Fruit fly (Drosophila melanogaster) whole organism, embryonic: ENCODE data around the gene CG15358.

Source experiments
- B-H2 ChIP-seq: fragments of 200-800 bp; sonication (Bioruptor generic); optimal IDR thresholded peaks from 2 replicates; lab custom pipeline; 2018; ENCODE audit warnings: missing biosample characterization, mild to moderate bottlenecking, missing genetic modification characterization
- Bgb ChIP-seq: fragments of 200-800 bp; sonication (Bioruptor generic); IDR thresholded peaks from 2 replicates; pipeline ENCODE4 v1.3.6; 2022; ENCODE audit warnings: missing biosample characterization, missing genetic modification characterization; ENCODE audit not compliant: partially characterized antibody
- Blimp-1 ChIP-seq: fragments of 200-800 bp; sonication (Bioruptor generic); optimal IDR thresholded peaks from 3 replicates; lab custom pipeline; 2018; ENCODE audit warnings: missing biosample characterization, missing genetic modification characterization, mild to moderate bottlenecking, moderate library complexity, missing genetic modification reagents
- CG13123 ChIP-seq: fragments of 200-800 bp; sonication (Bioruptor generic); optimal IDR thresholded peaks from 2 replicates; lab custom pipeline; 2016; ENCODE audit warnings: missing biosample characterization, missing genetic modification characterization
- CG15073 ChIP-seq: fragments of 200-800 bp; sonication (Bioruptor generic); optimal IDR thresholded peaks from 2 replicates; lab custom pipeline; 2016; ENCODE audit warnings: missing biosample characterization, missing genetic modification characterization
- CG15269 ChIP-seq: fragments of 200-800 bp; sonication (Bioruptor generic); optimal IDR thresholded peaks from 2 replicates; lab custom pipeline; 2018; ENCODE audit warnings: missing biosample characterization, mild to moderate bottlenecking, missing genetic modification characterization, moderate library complexity
- CG15696 ChIP-seq: fragments of 200-800 bp; sonication (Bioruptor generic); optimal IDR thresholded peaks from 2 replicates; lab custom pipeline; 2019; ENCODE audit warnings: missing biosample characterization, mild to moderate bottlenecking, missing genetic modification characterization, moderate library complexity
- CG16863 ChIP-seq: fragments of 200-800 bp; sonication (Bioruptor generic); optimal IDR thresholded peaks from 3 replicates; lab custom pipeline; 2016; ENCODE audit warnings: missing biosample characterization, missing genetic modification characterization
- CG17328 ChIP-seq: fragments of 200-800 bp; sonication (Bioruptor generic); IDR thresholded peaks from 2 replicates; pipeline ENCODE4 v1.3.6; 2022; ENCODE audit warnings: missing biosample characterization, missing genetic modification characterization
- CG1792 ChIP-seq: fragments of 200-800 bp; sonication (Bioruptor generic); optimal IDR thresholded peaks from 2 replicates; lab custom pipeline; 2016; ENCODE audit warnings: missing biosample characterization, missing genetic modification characterization
- CG2678 ChIP-seq: fragments of 200-800 bp; sonication (Bioruptor generic); optimal IDR thresholded peaks from 3 replicates; lab custom pipeline; 2019; ENCODE audit warnings: missing biosample characterization, mild to moderate bottlenecking, missing genetic modification characterization, moderate library complexity
- CG30020 ChIP-seq: fragments of 200-800 bp; optimal IDR thresholded peaks from 2 replicates; lab custom pipeline; 2019; ENCODE audit warnings: missing biosample characterization, mild to moderate bottlenecking, missing genetic modification characterization, moderate library complexity
- CG30431 ChIP-seq: fragments of 200-800 bp; sonication (Bioruptor generic); optimal IDR thresholded peaks from 2 replicates; lab custom pipeline; 2017; ENCODE audit warnings: missing biosample characterization, missing genetic modification characterization
- CG31441 ChIP-seq: fragments of 200-800 bp; sonication (Bioruptor generic); IDR thresholded peaks from 2 replicates; pipeline ENCODE4 v1.3.6; 2022; ENCODE audit warnings: missing biosample characterization, missing genetic modification characterization
- CG3163 ChIP-seq: fragments of 200-800 bp; sonication (Bioruptor generic); optimal IDR thresholded peaks from 3 replicates; lab custom pipeline; 2016; ENCODE audit warnings: missing biosample characterization, missing genetic modification characterization
- CG32532 ChIP-seq: fragments of 200-800 bp; sonication (Bioruptor generic); IDR thresholded peaks from 2 replicates; pipeline ENCODE4 v1.3.6; 2022; ENCODE audit warnings: missing biosample characterization, missing genetic modification characterization
- CG4328 ChIP-seq: fragments of 200-800 bp; sonication (Bioruptor generic); optimal IDR thresholded peaks from 3 replicates; lab custom pipeline; 2017; ENCODE audit warnings: missing biosample characterization, missing genetic modification reagents, missing genetic modification characterization
- CG6854 ChIP-seq: fragments of 200-800 bp; sonication (Bioruptor generic); optimal IDR thresholded peaks from 3 replicates; lab custom pipeline; 2017; ENCODE audit warnings: missing biosample characterization, mild to moderate bottlenecking, missing genetic modification characterization
- CG7357 ChIP-seq: fragments of 200-800 bp; sonication (Bioruptor generic); IDR thresholded peaks from 3 replicates; pipeline ENCODE4 v1.3.6; 2022; ENCODE audit warnings: missing biosample characterization, missing genetic modification characterization
- CG8281 ChIP-seq: fragments of 200-800 bp; sonication (Bioruptor generic); optimal IDR thresholded peaks from 2 replicates; lab custom pipeline; 2018; ENCODE audit warnings: missing biosample characterization, mild to moderate bottlenecking, missing genetic modification characterization, moderate library complexity
- CG9215 ChIP-seq: fragments of 200-800 bp; sonication (Bioruptor generic); IDR thresholded peaks from 2 replicates; pipeline ENCODE4 v1.3.6; 2022; ENCODE audit warnings: missing biosample characterization, missing genetic modification characterization
- CG9727 ChIP-seq: fragments of 200-800 bp; sonication (Bioruptor generic); optimal IDR thresholded peaks from 3 replicates; lab custom pipeline; 2017; ENCODE audit warnings: missing biosample characterization, mild to moderate bottlenecking, missing genetic modification characterization
- CG9932 ChIP-seq: fragments of 200-800 bp; sonication (Bioruptor generic); IDR thresholded peaks from 2 replicates; pipeline ENCODE4 v1.3.6; 2022; ENCODE audit warnings: missing biosample characterization, missing genetic modification characterization
- D19A ChIP-seq: fragments of 200-800 bp; optimal IDR thresholded peaks from 3 replicates; lab custom pipeline; 2019; ENCODE audit warnings: missing biosample characterization, mild to moderate bottlenecking, missing genetic modification characterization, moderate library complexity
- Eip74EF ChIP-seq, 2 experiments: fragments of 200-800 bp in 1 of 2; fragments of >200 bp in 1 of 2; sonication (Bioruptor generic) in 1 of 2; optimal IDR thresholded peaks; 2 replicates each; lab custom pipeline; 2017 to 2019; ENCODE audit warnings: missing biosample characterization in 2 of 2, missing genetic modification characterization in 2 of 2, mild to moderate bottlenecking in 1 of 2, moderate library complexity in 1 of 2
- HLH3B ChIP-seq: fragments of 200-800 bp; sonication (Bioruptor generic); IDR thresholded peaks from 2 replicates; pipeline ENCODE4 v1.3.6; 2022; ENCODE audit warnings: missing biosample characterization, missing genetic modification characterization
- Hr39 ChIP-seq: fragments of >200 bp; optimal IDR thresholded peaks from 2 replicates; lab custom pipeline; 2017
- Lim3 ChIP-seq: fragments of 200-800 bp; sonication (Bioruptor generic); IDR thresholded peaks from 2 replicates; pipeline ENCODE4 v1.3.6; 2022; ENCODE audit warnings: missing biosample characterization, missing genetic modification characterization
- NC2β ChIP-seq: fragments of 200-800 bp; sonication (Bioruptor generic); optimal IDR thresholded peaks from 2 replicates; lab custom pipeline; 2016; ENCODE audit warnings: missing biosample characterization, missing genetic modification characterization
- Pdp1 ChIP-seq, 2 experiments: fragments of 200-800 bp; sonication (Bioruptor generic); optimal IDR thresholded peaks; 3 replicates each; lab custom pipeline; 2016; ENCODE audit warnings: missing biosample characterization in 2 of 2, missing genetic modification characterization in 2 of 2, mild to moderate bottlenecking in 1 of 2, moderate library complexity in 1 of 2
- Tbp ChIP-seq: fragments of >200 bp; optimal IDR thresholded peaks from 2 replicates; lab custom pipeline; 2018; ENCODE audit warnings: missing biosample characterization, missing genetic modification characterization
- Usf ChIP-seq: fragments of 200-800 bp; sonication (Bioruptor generic); optimal IDR thresholded peaks from 2 replicates; lab custom pipeline; 2017; ENCODE audit warnings: missing genotype, missing biosample characterization, missing genetic modification characterization
- abd-A ChIP-seq: fragments of 200-800 bp; sonication (Bioruptor generic); optimal IDR thresholded peaks from 3 replicates; lab custom pipeline; 2019; ENCODE audit warnings: missing biosample characterization, mild to moderate bottlenecking, missing genetic modification characterization, moderate library complexity
- br ChIP-seq: fragments of >200 bp; optimal IDR thresholded peaks from 2 replicates; lab custom pipeline; 2017
- crol ChIP-seq: fragments of 200-800 bp; sonication (Bioruptor generic); IDR thresholded peaks from 2 replicates; pipeline ENCODE4 v1.3.6; 2022; ENCODE audit warnings: missing biosample characterization, missing genetic modification characterization
- cwo ChIP-seq: fragments of 200-800 bp; sonication (Bioruptor generic); optimal IDR thresholded peaks from 3 replicates; lab custom pipeline; 2017; ENCODE audit warnings: missing biosample characterization, missing genetic modification characterization, mild to moderate bottlenecking, moderate library complexity, missing genetic modification reagents
- disco-r ChIP-seq: fragments of 200-800 bp; sonication (Bioruptor generic); optimal IDR thresholded peaks from 2 replicates; lab custom pipeline; 2016; ENCODE audit warnings: missing biosample characterization, missing genetic modification characterization
- eyg ChIP-seq: fragments of 200-800 bp; sonication (Bioruptor generic); optimal IDR thresholded peaks from 3 replicates; lab custom pipeline; 2016; ENCODE audit warnings: missing biosample characterization, missing genetic modification characterization
- fd3F ChIP-seq: fragments of 200-800 bp; sonication (Bioruptor generic); optimal IDR thresholded peaks from 2 replicates; lab custom pipeline; 2018; ENCODE audit warnings: missing biosample characterization, mild to moderate bottlenecking, missing genetic modification characterization, moderate library complexity
- fu2 ChIP-seq: fragments of 200-800 bp; sonication (Bioruptor generic); optimal IDR thresholded peaks from 2 replicates; lab custom pipeline; 2016; ENCODE audit warnings: missing biosample characterization, missing genetic modification characterization
- gsb-n ChIP-seq: fragments of 200-800 bp; sonication (Bioruptor generic); optimal IDR thresholded peaks from 3 replicates; lab custom pipeline; 2018; ENCODE audit warnings: missing biosample characterization, mild to moderate bottlenecking, missing genetic modification characterization
- hbn ChIP-seq: fragments of 200-800 bp; sonication (Bioruptor generic); IDR thresholded peaks from 2 replicates; pipeline ENCODE4 v1.3.6; 2022; ENCODE audit warnings: missing biosample characterization, missing genetic modification characterization; ENCODE audit not compliant: partially characterized antibody
- lmd ChIP-seq: fragments of 200-800 bp; sonication (Bioruptor generic); IDR thresholded peaks from 2 replicates; pipeline ENCODE4 v1.3.6; 2022; ENCODE audit warnings: missing biosample characterization, missing genetic modification characterization
- mirr ChIP-seq: fragments of 200-800 bp; sonication (Bioruptor generic); optimal IDR thresholded peaks from 3 replicates; lab custom pipeline; 2018; ENCODE audit warnings: missing biosample characterization, mild to moderate bottlenecking, missing genetic modification characterization
- nerfin-1 ChIP-seq: fragments of 200-800 bp; sonication (Bioruptor generic); optimal IDR thresholded peaks from 3 replicates; lab custom pipeline; 2019; ENCODE audit warnings: missing biosample characterization, mild to moderate bottlenecking, missing genetic modification characterization, moderate library complexity
- peb ChIP-seq: fragments of 200-800 bp; sonication (Bioruptor generic); IDR thresholded peaks from 2 replicates; pipeline ENCODE4 v1.3.6; 2022; ENCODE audit warnings: missing biosample characterization, missing genetic modification characterization
- schlank ChIP-seq: fragments of 200-800 bp; sonication (Bioruptor generic); optimal IDR thresholded peaks from 2 replicates; lab custom pipeline; 2018; ENCODE audit warnings: missing biosample characterization, mild to moderate bottlenecking, missing genetic modification characterization
- sd ChIP-seq: fragments of 200-800 bp; sonication (Bioruptor generic); optimal IDR thresholded peaks from 3 replicates; lab custom pipeline; 2018; ENCODE audit warnings: missing biosample characterization, mild to moderate bottlenecking, missing genetic modification characterization, moderate library complexity
- slou ChIP-seq: fragments of 200-800 bp; sonication (Bioruptor generic); optimal IDR thresholded peaks from 3 replicates; lab custom pipeline; 2016; ENCODE audit warnings: missing biosample characterization, missing genetic modification characterization
- tup ChIP-seq: fragments of 200-800 bp; sonication (Bioruptor generic); optimal IDR thresholded peaks from 2 replicates; lab custom pipeline; 2016; ENCODE audit warnings: missing biosample characterization, mild to moderate bottlenecking, missing genetic modification characterization, moderate library complexity
- unc-4 ChIP-seq: fragments of 200-800 bp; sonication (Bioruptor generic); IDR thresholded peaks from 2 replicates; pipeline ENCODE4 v1.3.6; 2022; ENCODE audit warnings: missing biosample characterization, missing genetic modification characterization; ENCODE audit not compliant: partially characterized antibody
- vnd ChIP-seq: fragments of 200-800 bp; sonication (Bioruptor generic); IDR thresholded peaks from 3 replicates; pipeline ENCODE4 v1.3.6; 2022; ENCODE audit warnings: missing biosample characterization, missing genetic modification characterization; ENCODE audit not compliant: partially characterized antibody

The CG15358 gene

DNA sequence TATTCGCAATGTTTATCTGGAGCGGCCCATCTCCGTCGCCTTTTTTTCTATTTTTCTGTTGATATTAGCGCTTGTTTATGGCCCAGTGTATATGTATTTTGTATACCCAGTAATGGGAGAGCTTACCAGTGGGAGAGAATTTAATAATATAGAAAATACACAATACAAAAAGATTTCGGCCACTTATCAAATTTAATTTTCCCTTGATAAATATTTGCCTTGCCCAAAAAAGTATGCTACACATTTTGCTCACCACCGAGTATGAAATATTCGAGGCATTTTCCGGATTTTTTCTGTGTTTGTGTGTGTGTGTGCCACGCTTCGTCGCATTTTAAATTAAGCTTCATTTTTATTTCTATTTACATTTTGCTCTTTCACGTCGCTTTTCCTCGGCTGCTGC lies 44.0 kb downstream of the CG15358 start (continued):
- TF ChIP-seq CG15696 (no peak), CG9727 (GFP tag; lab: Kevin White, UChicago) (no peak), CG9932 (GFP tag; lab: Robert Waterston, UW) (no peak), CG15073 (GFP tag; lab: Kevin White, UChicago) (no peak), fd3F (GFP tag; lab: Kevin White, UChicago) (no peak), CG8281 (tag; lab: Kevin White, UChicago) (no peak), eyg (GFP tag; lab: Kevin White, UChicago) (no peak), B-H2 (GFP tag; lab: Kevin White, UChicago) (no peak), CG31441 (GFP tag; lab: Robert Waterston, UW) (no peak), gsb-n (tag; lab: Kevin White, UChicago) (no peak), abd-A (tag; lab: Kevin White, UChicago) (no peak), nerfin-1 (tag; lab: Kevin White, UChicago) (no peak), peb (GFP tag; lab: Robert Waterston, UW) (no peak), CG13123 (GFP tag; lab: Kevin White, UChicago) (no peak), tup (GFP tag; lab: Kevin White, UChicago) (no peak), HLH3B (GFP tag; lab: Robert Waterston, UW) (peak; percentile 18; the same call in 1 of the 2 replicates), cwo (GFP tag; lab: Kevin White, UChicago) (no peak), CG3163 (no peak), CG32532 (GFP tag; lab: Robert Waterston, UW) (peak; percentile 51; the same call in 1 of the 2 replicates), fu2 (GFP tag; lab: Kevin White, UChicago) (no peak), Blimp-1 (GFP tag; lab: Kevin White, UChicago) (no peak), D19A (tag; lab: Kevin White, UChicago) (no peak), Bgb (GFP tag; lab: Robert Waterston, UW) (no peak), CG2678 (peak; percentile 31), br (no peak), CG9215 (GFP tag; lab: Robert Waterston, UW) (no peak), CG16863 (GFP tag; lab: Kevin White, UChicago) (no peak), sd (tag; lab: Kevin White, UChicago) (no peak), unc-4 (no peak), CG15269 (tag; lab: Kevin White, UChicago) (peak; percentile 9), Usf (GFP tag; lab: Kevin White, UChicago) (no peak), CG6854 (GFP tag; lab: Kevin White, UChicago) (no peak), CG1792 (GFP tag; lab: Kevin White, UChicago) (no peak), slou (GFP tag; lab: Kevin White, UChicago) (no peak), mirr (no peak), NC2β (GFP tag; lab: Kevin White, UChicago) (no peak), hbn (no peak), CG4328 (no peak), Hr39 (lab: Kevin White, UChicago) (no peak), CG17328 (GFP tag; lab: Robert Waterston, UW) (no peak), CG30431 (GFP tag; lab: Kevin White, UChicago) (no peak), CG7357 (GFP tag; lab: Robert Waterston, UW) (0 out of 3 replicates have a peak, but pooled peaks have one; percentile 12), vnd (GFP tag; lab: Robert Waterston, UW) (no peak), Pdp1 (GFP tag; optimal IDR thresholded peaks at IDR 0.05; lab: Kevin White, UChicago) (no peak), Tbp (GFP tag; lab: Kevin White, UChicago) (no peak), schlank (tag; lab: Kevin White, UChicago) (no peak), Eip74EF (GFP tag; optimal IDR thresholded peaks at IDR 0.05; lab: Kevin White, UChicago) (no peak), CG30020 (tag; lab: Kevin White, UChicago) (no peak), Lim3 (no peak), lmd (GFP tag; lab: Robert Waterston, UW) (peak; percentile 29; the same call in 1 of the 2 replicates), crol (GFP tag; lab: Robert Waterston, UW) (no peak), disco-r (GFP tag; lab: Kevin White, UChicago) (no peak)
